Worm (Caenorhabditis elegans) whole organism, L1 larva: Measurements from ENCODE around the gene srpa-72.

ENCODE experiments used
- C04F5.9 ChIP-seq: sonication (generic microtip); optimal IDR thresholded peaks from 2 replicates; lab custom pipeline; 2016; ENCODE audit warnings: missing genetic modification characterization, missing compliant biosample characterization
- C34B4.2 ChIP-seq: sonication (generic microtip); optimal IDR thresholded peaks from 2 replicates; lab custom pipeline; 2017; ENCODE audit warnings: mild to moderate bottlenecking, missing genetic modification characterization, missing compliant biosample characterization
- alr-1 ChIP-seq: fragments of 200-800 bp; sonication (Bioruptor generic); optimal IDR thresholded peaks from 2 replicates; lab custom pipeline; 2018; ENCODE audit warnings: borderline replicate concordance, mild to moderate bottlenecking, missing genetic modification characterization, missing compliant biosample characterization
- ama-1 ChIP-seq: fragments of 150-350 bp; optimal IDR thresholded peaks from 2 replicates; lab custom pipeline; 2014
- blmp-1 ChIP-seq: fragments of 150-350 bp; optimal IDR thresholded peaks from 2 replicates; lab custom pipeline; 2014; ENCODE audit warnings: missing biosample characterization, missing genetic modification characterization
- ceh-63 ChIP-seq: fragments of 200-800 bp; sonication (Bioruptor generic); optimal IDR thresholded peaks from 2 replicates; lab custom pipeline; 2018; ENCODE audit warnings: mild to moderate bottlenecking, missing genetic modification characterization, missing compliant biosample characterization
- ceh-8 ChIP-seq: fragments of 200-800 bp; sonication (Bioruptor generic); optimal IDR thresholded peaks from 2 replicates; lab custom pipeline; 2018; ENCODE audit warnings: mild to moderate bottlenecking, missing genetic modification characterization, moderate library complexity, missing compliant biosample characterization
- ceh-88 ChIP-seq: fragments of 200-800 bp; sonication (Bioruptor generic); IDR thresholded peaks from 2 replicates; pipeline ENCODE4 v1.3.6; 2022; ENCODE audit warnings: missing genetic modification characterization, missing compliant biosample characterization
- efl-1 ChIP-seq, 4 experiments: fragments of 150-350 bp; optimal IDR thresholded peaks in 3 of 4; peaks in 1 of 4; 1 replicate in 1 of 4; 2 replicates in 3 of 4; lab custom pipeline; 2014; ENCODE audit warnings: missing biosample characterization in 2 of 4, missing genetic modification characterization in 2 of 4, missing genetic modification reagents in 2 of 4
- efl-3 ChIP-seq: fragments of 200-800 bp; sonication (Bioruptor generic); optimal IDR thresholded peaks from 2 replicates; lab custom pipeline; 2018; ENCODE audit warnings: mild to moderate bottlenecking, missing genetic modification characterization, missing compliant biosample characterization
- egl-13 ChIP-seq: sonication (generic microtip); optimal IDR thresholded peaks from 2 replicates; lab custom pipeline; 2016; ENCODE audit warnings: missing genotype, missing genetic modification reagents, missing genetic modification characterization, missing compliant biosample characterization
- egl-27 ChIP-seq, 2 experiments: fragments of 150-350 bp in 1 of 2; sonication (generic microtip); optimal IDR thresholded peaks; 3 replicates each; lab custom pipeline; 2017 to 2018; ENCODE audit warnings: missing biosample characterization in 2 of 2, missing genetic modification characterization in 2 of 2, missing genetic modification reagents in 2 of 2
- elt-2 ChIP-seq: sonication (generic microtip); optimal IDR thresholded peaks from 2 replicates; lab custom pipeline; 2016; ENCODE audit warnings: missing genetic modification characterization, mild to moderate bottlenecking, inconsistent platforms, missing compliant biosample characterization, missing genetic modification reagents
- elt-3 ChIP-seq, 6 experiments: fragments of 150-350 bp in 1 of 6; sonication (generic microtip); optimal IDR thresholded peaks; 2 replicates each; lab custom pipeline; 2017 to 2018; ENCODE audit warnings: missing biosample characterization in 6 of 6, missing genetic modification characterization in 6 of 6, inconsistent platforms in 1 of 6
- fkh-10 ChIP-seq: sonication (generic microtip); optimal IDR thresholded peaks from 2 replicates; lab custom pipeline; 2017; ENCODE audit warnings: missing biosample characterization, missing genetic modification reagents, missing genetic modification characterization
- fkh-4 ChIP-seq: sonication (generic microtip); optimal IDR thresholded peaks from 2 replicates; lab custom pipeline; 2016; ENCODE audit warnings: missing compliant biosample characterization, missing genetic modification characterization, borderline replicate concordance
- fkh-8 ChIP-seq: sonication (generic microtip); optimal IDR thresholded peaks from 2 replicates; lab custom pipeline; 2016; ENCODE audit warnings: mild to moderate bottlenecking, missing genetic modification characterization, missing compliant biosample characterization
- grh-1 ChIP-seq: fragments of 200-800 bp; sonication (Bioruptor generic); IDR thresholded peaks from 2 replicates; pipeline ENCODE4 v1.3.6; 2022; ENCODE audit warnings: missing genetic modification reagents, missing genetic modification characterization, missing compliant biosample characterization
- hlh-4 ChIP-seq: sonication (generic microtip); optimal IDR thresholded peaks from 2 replicates; lab custom pipeline; 2016; ENCODE audit warnings: mild to moderate bottlenecking, missing genetic modification characterization, missing compliant biosample characterization
- hpl-2 ChIP-seq: fragments of 150-350 bp; optimal IDR thresholded peaks from 2 replicates; lab custom pipeline; 2014; ENCODE audit warnings: missing biosample characterization, missing genetic modification reagents, missing genetic modification characterization
- irx-1 ChIP-seq: sonication (generic microtip); optimal IDR thresholded peaks from 2 replicates; lab custom pipeline; 2016; ENCODE audit warnings: missing genetic modification characterization, missing compliant biosample characterization
- isw-1 ChIP-seq: fragments of 200-800 bp; sonication (Bioruptor generic); IDR thresholded peaks from 2 replicates; pipeline ENCODE4 v1.3.6; 2022; ENCODE audit warnings: missing genetic modification characterization, missing compliant biosample characterization
- jun-1 ChIP-seq: fragments of 150-350 bp; optimal IDR thresholded peaks from 2 replicates; lab custom pipeline; 2014; ENCODE audit warnings: missing biosample characterization, missing genetic modification reagents, missing genetic modification characterization
- lin-14 ChIP-seq: fragments of 200-800 bp; sonication (Bioruptor generic); optimal IDR thresholded peaks from 2 replicates; lab custom pipeline; 2018; ENCODE audit warnings: mild to moderate bottlenecking, missing genetic modification characterization, moderate library complexity, missing compliant biosample characterization
- lin-35 ChIP-seq, 2 experiments: fragments of 150-350 bp; optimal IDR thresholded peaks; 2 replicates each; lab custom pipeline; 2014; ENCODE audit warnings: missing biosample characterization in 2 of 2, missing genetic modification characterization in 2 of 2, missing genetic modification reagents in 2 of 2
- nhr-19 ChIP-seq: fragments of 200-800 bp; sonication (Bioruptor generic); conservative IDR thresholded peaks from 2 replicates; pipeline ENCODE4 v1.3.6; 2022; ENCODE audit warnings: missing genetic modification characterization, missing compliant biosample characterization
- nhr-20 ChIP-seq: sonication (generic microtip); optimal IDR thresholded peaks from 2 replicates; lab custom pipeline; 2016; ENCODE audit warnings: mild to moderate bottlenecking, missing genetic modification characterization, missing compliant biosample characterization
- nhr-28 ChIP-seq: fragments of 150-350 bp; optimal IDR thresholded peaks from 2 replicates; lab custom pipeline; 2014; ENCODE audit warnings: missing biosample characterization, missing genetic modification characterization
- nhr-47 ChIP-seq: sonication (generic microtip); optimal IDR thresholded peaks from 2 replicates; lab custom pipeline; 2016; ENCODE audit warnings: mild to moderate bottlenecking, missing genetic modification characterization, moderate library complexity, missing compliant biosample characterization
- nhr-71 ChIP-seq: sonication (generic microtip); optimal IDR thresholded peaks from 2 replicates; lab custom pipeline; 2016; ENCODE audit warnings: mild to moderate bottlenecking, missing genetic modification characterization, moderate library complexity, missing compliant biosample characterization
- nhr-85 ChIP-seq: sonication (generic microtip); peaks from one replicate; lab custom pipeline; 2016; ENCODE audit warnings: missing genetic modification characterization, inconsistent platforms, missing compliant biosample characterization
- pag-3 ChIP-seq: sonication (generic microtip); optimal IDR thresholded peaks from 2 replicates; lab custom pipeline; 2017; ENCODE audit warnings: missing genetic modification characterization, mild to moderate bottlenecking, missing compliant biosample characterization, antibody characterized with exemption, borderline replicate concordance; ENCODE audit not compliant: insufficient read depth
- pqm-1 ChIP-seq: sonication (generic microtip); optimal IDR thresholded peaks from 3 replicates; lab custom pipeline; 2017; ENCODE audit warnings: missing biosample characterization, missing genetic modification characterization
- rnt-1 ChIP-seq: sonication (generic microtip); optimal IDR thresholded peaks from 2 replicates; lab custom pipeline; 2016; ENCODE audit warnings: mild to moderate bottlenecking, missing genetic modification characterization, moderate library complexity, missing compliant biosample characterization
- snu-23 ChIP-seq: sonication (generic microtip); optimal IDR thresholded peaks from 2 replicates; lab custom pipeline; 2016; ENCODE audit warnings: missing genetic modification characterization, missing compliant biosample characterization
- sptf-1 ChIP-seq: fragments of 150-350 bp; optimal IDR thresholded peaks from 2 replicates; lab custom pipeline; 2014; ENCODE audit warnings: missing biosample characterization, missing genetic modification characterization
- sup-37 ChIP-seq: fragments of 200-800 bp; sonication (Bioruptor generic); optimal IDR thresholded peaks from 2 replicates; lab custom pipeline; 2018; ENCODE audit warnings: mild to moderate bottlenecking, missing genetic modification characterization, missing compliant biosample characterization
- tlp-1 ChIP-seq: fragments of 150-350 bp; optimal IDR thresholded peaks from 2 replicates; lab custom pipeline; 2014; ENCODE audit warnings: missing biosample characterization, missing genetic modification characterization
- unc-130 ChIP-seq: fragments of 150-350 bp; optimal IDR thresholded peaks from 2 replicates; lab custom pipeline; 2017; ENCODE audit warnings: missing biosample characterization, missing genetic modification characterization, inconsistent platforms
- unc-62 ChIP-seq: fragments of 150-350 bp; optimal IDR thresholded peaks from 2 replicates; lab custom pipeline; 2014; ENCODE audit warnings: missing biosample characterization, missing genetic modification reagents, missing genetic modification characterization
- unc-86 ChIP-seq: sonication (generic microtip); optimal IDR thresholded peaks from 2 replicates; lab custom pipeline; 2016; ENCODE audit warnings: missing genetic modification characterization, missing compliant biosample characterization
- vab-15 ChIP-seq: sonication (generic microtip); optimal IDR thresholded peaks from 2 replicates; lab custom pipeline; 2017; ENCODE audit warnings: missing genotype, mild to moderate bottlenecking, missing genetic modification characterization, missing compliant biosample characterization
- xbp-1 ChIP-seq: sonication (generic microtip); optimal IDR thresholded peaks from 2 replicates; lab custom pipeline; 2016; ENCODE audit warnings: missing genetic modification characterization, missing compliant biosample characterization
- zag-1 ChIP-seq: fragments of 150-350 bp; optimal IDR thresholded peaks from 2 replicates; lab custom pipeline; 2014; ENCODE audit warnings: missing biosample characterization, missing genetic modification characterization
- ztf-4 ChIP-seq: fragments of 150-350 bp; optimal IDR thresholded peaks from 2 replicates; lab custom pipeline; 2014; ENCODE audit warnings: missing biosample characterization, missing genetic modification characterization

The srpa-72 gene

DNA sequence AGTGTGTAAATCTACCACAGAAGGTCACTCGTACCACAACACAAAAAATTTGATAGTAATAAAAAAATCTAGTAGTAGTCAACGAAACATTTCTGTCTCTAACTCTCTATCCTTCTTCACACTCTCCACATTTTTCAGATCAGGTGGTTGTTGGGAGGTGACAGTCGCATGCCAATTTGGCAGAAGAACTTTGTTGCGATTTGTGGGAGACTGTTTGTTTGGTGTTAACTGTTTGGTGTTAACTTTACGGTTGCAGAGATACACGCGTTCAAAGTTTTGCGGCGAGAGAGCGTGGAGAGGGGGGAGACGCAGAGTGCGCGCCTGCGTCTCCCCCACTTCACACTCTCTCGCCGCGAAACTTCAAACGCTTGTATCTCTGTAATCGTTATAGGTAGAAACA lies 17.7 kb downstream of the srpa-72 start (continued):
- TF ChIP-seq fkh-8 (tag; lab: Kevin White, UChicago) = no peak
- TF ChIP-seq grh-1 (GFP tag; lab: Robert Waterston, UW) = no peak
- no peak for TF ChIP-seq C34B4.2 (tag; lab: Kevin White, UChicago)
- TF ChIP-seq alr-1 (tag; lab: Kevin White, UChicago) = no peak
- no peak for TF ChIP-seq ceh-63 (GFP tag; lab: Kevin White, UChicago)
- no peak for TF ChIP-seq rnt-1
- no peak for TF ChIP-seq ama-1
- no peak for TF ChIP-seq blmp-1
- TF ChIP-seq nhr-20 (tag; lab: Kevin White, UChicago) = peak; percentile 4
- no peak for TF ChIP-seq ztf-4 (tag; lab: Kevin White, UChicago)
- no peak for TF ChIP-seq C04F5.9 (tag; lab: Kevin White, UChicago)
- no peak for TF ChIP-seq elt-2 (tag; lab: Kevin White, UChicago)
- no peak for TF ChIP-seq sup-37
- no peak for TF ChIP-seq fkh-4 (tag; lab: Kevin White, UChicago)
- TF ChIP-seq isw-1 (GFP tag; lab: Robert Waterston, UW) = no peak
- TF ChIP-seq tlp-1 = no peak
- no peak for TF ChIP-seq ceh-8 (GFP tag; lab: Kevin White, UChicago)
- no peak for TF ChIP-seq egl-27 (tag; optimal IDR thresholded peaks at IDR 0.05; lab: Kevin White, UChicago)
- TF ChIP-seq xbp-1 = no peak
- no peak for TF ChIP-seq nhr-47 (tag; lab: Kevin White, UChicago)
- TF ChIP-seq snu-23 (GFP tag; lab: Kevin White, UChicago) = peak; percentile 40
- peak in 1 of 2 experiments; percentile 65 for TF ChIP-seq lin-35 (GFP tag; optimal IDR thresholded peaks at IDR 0.05; lab: Kevin White, UChicago)
- TF ChIP-seq hlh-4 = no peak
- no peak for TF ChIP-seq ceh-88 (GFP tag; lab: Robert Waterston, UW)
- TF ChIP-seq unc-62 = no peak
- no peak for TF ChIP-seq irx-1 (tag; lab: Kevin White, UChicago)
- TF ChIP-seq pag-3 (tag; lab: Kevin White, UChicago) = no peak
- TF ChIP-seq pqm-1 (tag; lab: Kevin White, UChicago) = no peak
- TF ChIP-seq nhr-71 (tag; lab: Kevin White, UChicago) = peak; percentile 23
- no peak for TF ChIP-seq egl-13
- no peak for TF ChIP-seq hpl-2 (GFP tag; lab: Kevin White, UChicago)
- TF ChIP-seq fkh-10 = no peak
- TF ChIP-seq efl-3 = no peak
- peak; percentile 49 for TF ChIP-seq lin-14
- no peak for TF ChIP-seq nhr-28
- 0 out of 2 replicates have a peak, but pooled peaks have one; percentile 2 for TF ChIP-seq nhr-19 (GFP tag; lab: Robert Waterston, UW)
- TF ChIP-seq jun-1 (tag; lab: Kevin White, UChicago) = no peak
- TF ChIP-seq zag-1 (tag; lab: Kevin White, UChicago) = no peak
- TF ChIP-seq unc-130 (tag; lab: Kevin White, UChicago) = no peak
- TF ChIP-seq vab-15 (tag; lab: Kevin White, UChicago) = no peak
- no peak for TF ChIP-seq sptf-1
- no peak for TF ChIP-seq efl-1 (optimal IDR thresholded peaks at IDR 0.05; lab: Kevin White, UChicago)
- no peak for TF ChIP-seq efl-1 (GFP tag; optimal IDR thresholded peaks at IDR 0.05 in 1 of 2; lab: Kevin White, UChicago)
- TF ChIP-seq unc-86 (tag; lab: Kevin White, UChicago) = no peak
- TF ChIP-seq, all 84 proteins: peak for 11

DNA sequence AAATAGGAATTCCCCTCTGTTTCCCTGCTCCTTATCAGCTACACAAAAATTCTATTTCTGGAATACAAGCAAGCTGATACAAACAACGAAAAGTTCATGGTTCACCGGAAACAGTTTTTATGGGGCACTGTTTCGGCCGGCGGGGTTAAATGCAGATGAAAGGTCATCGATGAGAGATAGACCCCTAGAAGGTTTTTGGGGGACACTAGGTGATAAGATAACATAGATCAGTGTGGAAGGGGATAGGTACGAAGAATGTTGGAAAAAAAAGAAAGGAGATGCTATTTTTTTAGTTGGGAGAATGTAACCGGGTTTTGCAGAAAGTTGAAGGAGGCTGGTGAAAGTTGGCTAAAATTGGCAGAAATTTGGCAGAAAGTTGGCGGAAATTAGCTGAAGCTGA lies 18.3 kb downstream of the srpa-72 start:
- TF ChIP-seq elt-3 (tag; optimal IDR thresholded peaks at IDR 0.05; lab: Kevin White, UChicago) (peak in 1 of 6 experiments; percentile 50), hlh-4 (no peak), nhr-20 (tag; lab: Kevin White, UChicago) (peak; percentile 0), nhr-85 (tag; lab: Kevin White, UChicago) (peak; percentile 61), blmp-1 (peak; percentile 18), fkh-4 (tag; lab: Kevin White, UChicago) (no peak)
